Fruit fly (Drosophila melanogaster): ENCODE data around the gene CG13999.
A peak's percentile ranks its signal among the peaks of the same experiment; 100 is the strongest.

CG13999 gene

dm6 chr2L:5906893-5907850 lies 49.1 kb downstream of the CG13999 start, which contains the start of gene bchs:
Gene bchs (plus strand): TSS chr2L:5907169.
- TF ChIP-seq CG9727 (GFP tag; optimal IDR thresholded peaks at IDR 0.05) (peak; percentile 89), CG12659 (GFP tag; optimal IDR thresholded peaks at IDR 0.05) (peak; percentile 89), luna (GFP tag; optimal IDR thresholded peaks at IDR 0.05) (peak; percentile 78), CG31224 (GFP tag; IDR thresholded peaks at IDR 0.05) (peak; percentile 54), CG12104 (GFP tag; optimal IDR thresholded peaks at IDR 0.05) (peak; percentile 74), Dll (GFP tag; IDR thresholded peaks at IDR 0.05; ENCODE audit: partially characterized antibody) (peak; percentile 59; the same call in 1 of the 4 replicates), nerfin-2 (GFP tag; IDR thresholded peaks at IDR 0.05; ENCODE audit: partially characterized antibody) (no peak), CG9215 (GFP tag; IDR thresholded peaks at IDR 0.05) (no peak), Blimp-1 (GFP tag; optimal IDR thresholded peaks at IDR 0.05) (peak; percentile 84), Sry-δ (GFP tag; optimal IDR thresholded peaks at IDR 0.05) (peak; percentile 42), Mrtf (GFP tag; IDR thresholded peaks at IDR 0.05) (peak; percentile 63; the same call in 1 of the 3 replicates), B-H2 (GFP tag; optimal IDR thresholded peaks at IDR 0.05) (peak; percentile 85), CG14860 (GFP tag; IDR thresholded peaks at IDR 0.05; ENCODE audit: partially characterized antibody) (no peak), Tbp (GFP tag; optimal IDR thresholded peaks at IDR 0.05) (no peak), CG3847 (GFP tag; IDR thresholded peaks at IDR 0.05) (peak; percentile 74), CG43689 (GFP tag; IDR thresholded peaks at IDR 0.05) (peak; percentile 49; the same call in 1 of the 2 replicates), Usf (GFP tag; optimal IDR thresholded peaks at IDR 0.05) (no peak), ERR (GFP tag; optimal IDR thresholded peaks at IDR 0.05) (peak; percentile 75), BtbVII (GFP tag; optimal IDR thresholded peaks at IDR 0.05) (peak; percentile 96), CG30020 (tag; optimal IDR thresholded peaks at IDR 0.05) (no peak), ftz-f1 (GFP tag; optimal IDR thresholded peaks at IDR 0.05) (no peak), bcd (GFP tag; optimal IDR thresholded peaks at IDR 0.05) (peak; percentile 83), psq (GFP tag; optimal IDR thresholded peaks at IDR 0.05) (peak; percentile 97), CG9797 (GFP tag; optimal IDR thresholded peaks at IDR 0.05) (peak; percentile 17), H2.0 (GFP tag; IDR thresholded peaks at IDR 0.05) (peak; percentile 24; the same call in 1 of the 2 replicates), CG7987 (GFP tag; optimal IDR thresholded peaks at IDR 0.05) (peak; percentile 92), sim (GFP tag; IDR thresholded peaks at IDR 0.05) (peak; percentile 92), CG6654 (GFP tag; optimal IDR thresholded peaks at IDR 0.05) (peak; percentile 36), CG7357 (GFP tag; IDR thresholded peaks at IDR 0.05) (0 out of 3 replicates have a peak, but pooled peaks have one; percentile 44), CG4707 (GFP tag; optimal IDR thresholded peaks at IDR 0.05) (peak; percentile 90), Trl (optimal IDR thresholded peaks at IDR 0.05) (peak; percentile 89 to 97), Trl (GFP tag; optimal IDR thresholded peaks at IDR 0.05) (peak; percentile 89), dmrt11E (tag; optimal IDR thresholded peaks at IDR 0.05) (peak; percentile 77), Side (GFP tag; optimal IDR thresholded peaks at IDR 0.05) (peak; percentile 87), tap (tag; optimal IDR thresholded peaks at IDR 0.05) (no peak), Atf-2 (GFP tag; optimal IDR thresholded peaks at IDR 0.05) (peak; percentile 79), Neu2 (GFP tag; optimal IDR thresholded peaks at IDR 0.05; ENCODE audit: borderline replicate concordance) (peak; percentile 32), sc (optimal IDR thresholded peaks at IDR 0.05) (no peak), sc (GFP tag; optimal IDR thresholded peaks at IDR 0.05) (peak; percentile 88), NC2α (GFP tag; optimal IDR thresholded peaks at IDR 0.05) (peak; percentile 89), tio (GFP tag; optimal IDR thresholded peaks at IDR 0.05) (peak; percentile 72), Med (GFP tag) (peak; percentile 99), CG31441 (GFP tag; IDR thresholded peaks at IDR 0.05) (no peak), CG13775 (GFP tag; optimal IDR thresholded peaks at IDR 0.05) (peak; percentile 61), sens-2 (GFP tag; IDR thresholded peaks at IDR 0.05) (peak; percentile 68; the same call in 1 of the 2 replicates), HmgD (GFP tag; optimal IDR thresholded peaks at IDR 0.05) (peak; percentile 64), grau (tag; optimal IDR thresholded peaks at IDR 0.05) (peak; percentile 17), CG3163 (GFP tag; optimal IDR thresholded peaks at IDR 0.05) (peak; percentile 70), Xrp1 (GFP tag; IDR thresholded peaks at IDR 0.05) (peak; percentile 94)
